Worm (Caenorhabditis elegans) whole organism, early embryonic: ENCODE data around the gene Y26E6A.3.

Experiments used
- B0310.2 ChIP-seq: sonication (generic microtip); optimal IDR thresholded peaks from 2 replicates; lab custom pipeline; 2016; ENCODE audit warnings: mild to moderate bottlenecking, missing genetic modification characterization, missing compliant biosample characterization
- ama-1 ChIP-seq: fragments of 150-350 bp; optimal IDR thresholded peaks from 2 replicates; lab custom pipeline; 2014
- ceh-36 ChIP-seq: sonication (generic microtip); optimal IDR thresholded peaks from 2 replicates; lab custom pipeline; 2016; ENCODE audit warnings: missing genetic modification characterization, inconsistent platforms, missing compliant biosample characterization
- ets-7 ChIP-seq: sonication (generic microtip); optimal IDR thresholded peaks from 2 replicates; lab custom pipeline; 2016; ENCODE audit warnings: missing genotype, missing genetic modification characterization, missing compliant biosample characterization
- flt-1 ChIP-seq: fragments of 200-800 bp; sonication (Bioruptor generic); IDR thresholded peaks from 2 replicates; pipeline ENCODE4 v1.3.6; 2022; ENCODE audit warnings: missing genetic modification characterization, missing compliant biosample characterization
- hmbx-1 ChIP-seq: sonication (generic microtip); optimal IDR thresholded peaks from 2 replicates; lab custom pipeline; 2016; ENCODE audit warnings: mild to moderate bottlenecking, missing genetic modification characterization, missing compliant biosample characterization
- hnd-1 ChIP-seq: sonication (generic microtip); optimal IDR thresholded peaks from 2 replicates; lab custom pipeline; 2016; ENCODE audit warnings: missing genetic modification characterization, missing compliant biosample characterization
- pes-1 ChIP-seq: fragments of 200-800 bp; sonication (Bioruptor generic); IDR thresholded peaks from 2 replicates; pipeline ENCODE4 v1.3.6; 2022; ENCODE audit warnings: missing genetic modification reagents, missing genetic modification characterization, missing compliant biosample characterization
- scrt-1 ChIP-seq: fragments of 200-800 bp; sonication (Bioruptor generic); IDR thresholded peaks from 2 replicates; pipeline ENCODE4 v1.3.6; 2022; ENCODE audit warnings: missing genetic modification characterization, missing compliant biosample characterization
- sea-1 ChIP-seq: fragments of 200-800 bp; sonication (Bioruptor generic); conservative IDR thresholded peaks from 2 replicates; pipeline ENCODE4 v1.3.6; 2022; ENCODE audit warnings: missing genetic modification characterization, missing compliant biosample characterization
- tra-4 ChIP-seq: sonication (generic microtip); optimal IDR thresholded peaks from 2 replicates; lab custom pipeline; 2017; ENCODE audit warnings: missing genetic modification characterization, missing compliant biosample characterization

DNA sequence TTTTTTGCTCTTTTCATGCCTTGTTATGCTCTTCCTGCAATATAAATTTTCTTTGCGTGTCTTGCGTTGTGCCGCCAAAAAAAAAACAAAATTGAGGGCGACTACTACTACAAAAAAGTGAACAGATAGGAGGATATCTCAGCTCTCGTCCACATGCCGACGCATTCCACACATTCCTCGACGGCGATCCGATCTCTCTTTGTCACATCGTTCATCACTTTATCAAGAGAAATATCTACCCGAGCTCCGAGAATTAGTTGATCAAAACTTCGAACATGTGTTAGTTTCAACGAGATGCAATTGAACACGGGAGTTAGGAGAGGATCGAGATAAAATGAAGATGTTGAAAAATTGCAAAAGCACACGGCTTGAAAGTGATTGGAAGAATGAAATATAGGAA, 38.6 kb downstream of the Y26E6A.3 start:
- TF ChIP-seq pes-1 (GFP tag; lab: Robert Waterston, UW): no peak
- no peak for TF ChIP-seq hmbx-1
- no peak for TF ChIP-seq ets-7 (tag; lab: Kevin White, UChicago)
- TF ChIP-seq B0310.2 (tag; lab: Kevin White, UChicago): no peak
- no peak for TF ChIP-seq flt-1 (GFP tag; lab: Robert Waterston, UW)
- no peak for TF ChIP-seq tra-4
- TF ChIP-seq ceh-36: no peak
- no peak for TF ChIP-seq ama-1 (lab: Kevin White, UChicago)
- TF ChIP-seq sea-1 (GFP tag; lab: Robert Waterston, UW): no peak
- no peak for TF ChIP-seq scrt-1 (GFP tag; lab: Robert Waterston, UW)
- TF ChIP-seq hnd-1: no peak
